Fruit fly (Drosophila melanogaster) whole organism, embryonic: ENCODE data around the gene CG10435.

ENCODE experiments used
- CG10274 ChIP-seq: fragments of 200-800 bp; sonication (Bioruptor generic); optimal IDR thresholded peaks from 3 replicates; lab custom pipeline; 2017; ENCODE audit warnings: missing biosample characterization, mild to moderate bottlenecking, missing genetic modification characterization
- CG10565 ChIP-seq: fragments of 200-800 bp; sonication (Bioruptor generic); optimal IDR thresholded peaks from 3 replicates; lab custom pipeline; 2016; ENCODE audit warnings: missing biosample characterization, mild to moderate bottlenecking, missing genetic modification characterization
- CG11695 ChIP-seq: fragments of 200-800 bp; sonication (Bioruptor generic); IDR thresholded peaks from 3 replicates; pipeline ENCODE4 v1.3.6; 2022; ENCODE audit warnings: missing biosample characterization, missing genetic modification characterization
- CG13424 ChIP-seq: fragments of 200-800 bp; sonication (Bioruptor generic); optimal IDR thresholded peaks from 2 replicates; lab custom pipeline; 2019; ENCODE audit warnings: missing biosample characterization, mild to moderate bottlenecking, missing genetic modification characterization, moderate library complexity
- CG14667 ChIP-seq: fragments of 200-800 bp; sonication (Bioruptor generic); IDR thresholded peaks from 2 replicates; pipeline ENCODE4 v1.3.6; 2022; ENCODE audit warnings: missing biosample characterization, missing genetic modification characterization
- CG14860 ChIP-seq: fragments of 200-800 bp; sonication (Bioruptor generic); IDR thresholded peaks from 3 replicates; pipeline ENCODE4 v1.3.6; 2022; ENCODE audit warnings: missing biosample characterization, missing genetic modification characterization; ENCODE audit not compliant: partially characterized antibody
- CG1647 ChIP-seq: fragments of 200-800 bp; sonication (Bioruptor generic); optimal IDR thresholded peaks from 3 replicates; lab custom pipeline; 2016; ENCODE audit warnings: missing biosample characterization, missing genetic modification characterization
- CG17361 ChIP-seq: fragments of 200-800 bp; sonication (Bioruptor generic); IDR thresholded peaks from 3 replicates; pipeline ENCODE4 v1.3.6; 2022; ENCODE audit warnings: missing biosample characterization, missing genetic modification characterization
- CG2120 ChIP-seq: fragments of 200-800 bp; sonication (Bioruptor generic); optimal IDR thresholded peaks from 3 replicates; lab custom pipeline; 2016; ENCODE audit warnings: missing biosample characterization, missing genetic modification characterization
- CG2712 ChIP-seq: fragments of 200-800 bp; optimal IDR thresholded peaks from 3 replicates; lab custom pipeline; 2019; ENCODE audit warnings: missing biosample characterization, mild to moderate bottlenecking, missing genetic modification characterization, moderate library complexity
- CG30403 ChIP-seq: fragments of 200-800 bp; sonication (Bioruptor generic); optimal IDR thresholded peaks from 3 replicates; lab custom pipeline; 2016; ENCODE audit warnings: missing biosample characterization, missing genetic modification characterization
- CG30431 ChIP-seq: fragments of 200-800 bp; sonication (Bioruptor generic); optimal IDR thresholded peaks from 2 replicates; lab custom pipeline; 2017; ENCODE audit warnings: missing biosample characterization, missing genetic modification characterization
- CG31365 ChIP-seq: fragments of 200-800 bp; sonication (Bioruptor generic); optimal IDR thresholded peaks from 2 replicates; lab custom pipeline; 2018; ENCODE audit warnings: missing biosample characterization, mild to moderate bottlenecking, missing genetic modification characterization
- CG3163 ChIP-seq: fragments of 200-800 bp; sonication (Bioruptor generic); optimal IDR thresholded peaks from 3 replicates; lab custom pipeline; 2016; ENCODE audit warnings: missing biosample characterization, missing genetic modification characterization
- CG32767 ChIP-seq: fragments of 200-800 bp; sonication (Bioruptor generic); IDR thresholded peaks from 2 replicates; pipeline ENCODE4 v1.3.6; 2022; ENCODE audit warnings: missing biosample characterization, missing genetic modification characterization
- CG32772 ChIP-seq: fragments of 200-800 bp; sonication (Bioruptor generic); IDR thresholded peaks from 2 replicates; pipeline ENCODE4 v1.3.6; 2022; ENCODE audit warnings: missing biosample characterization, missing genetic modification characterization
- CG33557 ChIP-seq: fragments of 200-800 bp; sonication (Bioruptor generic); optimal IDR thresholded peaks from 2 replicates; lab custom pipeline; 2019; ENCODE audit warnings: missing biosample characterization, mild to moderate bottlenecking, missing genetic modification characterization, moderate library complexity
- CG3838 ChIP-seq: fragments of 200-800 bp; sonication (Bioruptor generic); optimal IDR thresholded peaks from 3 replicates; lab custom pipeline; 2016; ENCODE audit warnings: missing biosample characterization, missing genetic modification characterization
- CG4617 ChIP-seq: fragments of 200-800 bp; sonication (Bioruptor generic); optimal IDR thresholded peaks from 3 replicates; lab custom pipeline; 2016; ENCODE audit warnings: missing biosample characterization, missing genetic modification characterization, borderline replicate concordance
- CG6791 ChIP-seq: fragments of 200-800 bp; sonication (Bioruptor generic); IDR thresholded peaks from 3 replicates; pipeline ENCODE4 v1.3.6; 2022; ENCODE audit warnings: missing biosample characterization, missing genetic modification characterization; ENCODE audit not compliant: partially characterized antibody
- CG7987 ChIP-seq: fragments of 200-800 bp; sonication (Bioruptor generic); optimal IDR thresholded peaks from 2 replicates; lab custom pipeline; 2018; ENCODE audit warnings: missing biosample characterization, mild to moderate bottlenecking, missing genetic modification characterization, moderate library complexity
- CG8765 ChIP-seq: fragments of 200-800 bp; sonication (Bioruptor generic); IDR thresholded peaks from 2 replicates; pipeline ENCODE4 v1.3.6; 2022; ENCODE audit warnings: missing biosample characterization, missing genetic modification characterization
- CG9609 ChIP-seq: fragments of 200-800 bp; sonication (Bioruptor generic); optimal IDR thresholded peaks from 3 replicates; lab custom pipeline; 2016; ENCODE audit warnings: missing biosample characterization, missing genetic modification characterization
- D19A ChIP-seq: fragments of 200-800 bp; optimal IDR thresholded peaks from 3 replicates; lab custom pipeline; 2019; ENCODE audit warnings: missing biosample characterization, mild to moderate bottlenecking, missing genetic modification characterization, moderate library complexity
- Dbx ChIP-seq: fragments of 200-800 bp; sonication (Bioruptor generic); IDR thresholded peaks from 3 replicates; pipeline ENCODE4 v1.3.6; 2022; ENCODE audit warnings: missing biosample characterization, missing genetic modification characterization
- Dip3 ChIP-seq: fragments of 200-800 bp; sonication (Bioruptor generic); optimal IDR thresholded peaks from 3 replicates; lab custom pipeline; 2016; ENCODE audit warnings: missing biosample characterization, missing genetic modification characterization
- Dref ChIP-seq: fragments of 200-800 bp; sonication (Bioruptor generic); IDR thresholded peaks from 2 replicates; pipeline ENCODE4 v1.3.6; 2022; ENCODE audit warnings: missing biosample characterization, missing genetic modification characterization
- ERR ChIP-seq: fragments of 200-800 bp; sonication (Bioruptor generic); optimal IDR thresholded peaks from 2 replicates; lab custom pipeline; 2016; ENCODE audit warnings: missing biosample characterization, missing genetic modification characterization
- Fer1 ChIP-seq: fragments of 200-800 bp; sonication (Bioruptor generic); optimal IDR thresholded peaks from 2 replicates; lab custom pipeline; 2017; ENCODE audit warnings: missing biosample characterization, mild to moderate bottlenecking, missing genetic modification characterization
- Hr39 ChIP-seq: fragments of >200 bp; optimal IDR thresholded peaks from 2 replicates; lab custom pipeline; 2017
- Hr78 ChIP-seq, 2 experiments: fragments of 200-800 bp in 1 of 2; fragments of >200 bp in 1 of 2; sonication (Bioruptor generic) in 1 of 2; optimal IDR thresholded peaks; 2 replicates each; lab custom pipeline; 2017 to 2019; ENCODE audit warnings: missing biosample characterization in 2 of 2, missing genetic modification characterization in 2 of 2, mild to moderate bottlenecking in 1 of 2, moderate library complexity in 1 of 2
- Mad ChIP-seq: fragments of 200-800 bp; sonication (Bioruptor generic); optimal IDR thresholded peaks from 2 replicates; lab custom pipeline; 2016; ENCODE audit warnings: missing biosample characterization, missing genetic modification characterization
- Sox102F ChIP-seq: fragments of 200-800 bp; sonication (Bioruptor generic); optimal IDR thresholded peaks from 2 replicates; lab custom pipeline; 2018; ENCODE audit warnings: missing biosample characterization, mild to moderate bottlenecking, missing genetic modification characterization, moderate library complexity
- ato ChIP-seq: fragments of 200-800 bp; sonication (Bioruptor generic); IDR thresholded peaks from 2 replicates; pipeline ENCODE4 v1.3.6; 2022; ENCODE audit warnings: missing biosample characterization, missing genetic modification characterization; ENCODE audit not compliant: partially characterized antibody
- corto ChIP-seq: fragments of 200-800 bp; sonication (Bioruptor generic); optimal IDR thresholded peaks from 2 replicates; lab custom pipeline; 2016; ENCODE audit warnings: missing biosample characterization, mild to moderate bottlenecking, missing genetic modification characterization, moderate library complexity
- croc ChIP-seq: fragments of 200-800 bp; sonication (Bioruptor generic); conservative IDR thresholded peaks from 3 replicates; pipeline ENCODE4 v1.3.6; 2022; ENCODE audit warnings: missing biosample characterization, missing genetic modification characterization
- dmrt11E ChIP-seq: fragments of 200-800 bp; sonication (Bioruptor generic); optimal IDR thresholded peaks from 3 replicates; lab custom pipeline; 2018; ENCODE audit warnings: missing biosample characterization, mild to moderate bottlenecking, missing genetic modification characterization, moderate library complexity
- ems ChIP-seq: fragments of 200-800 bp; sonication (Bioruptor generic); optimal IDR thresholded peaks from 3 replicates; lab custom pipeline; 2016; ENCODE audit warnings: missing biosample characterization, missing genetic modification characterization
- fd102C ChIP-seq: fragments of 200-800 bp; sonication (Bioruptor generic); optimal IDR thresholded peaks from 2 replicates; lab custom pipeline; 2018; ENCODE audit warnings: missing biosample characterization, mild to moderate bottlenecking, missing genetic modification characterization, moderate library complexity
- hth ChIP-seq: fragments of >200 bp; optimal IDR thresholded peaks from 2 replicates; lab custom pipeline; 2017; ENCODE audit warnings: inconsistent platforms
- insv ChIP-seq, 2 experiments: fragments of 200-800 bp; sonication (Bioruptor generic); optimal IDR thresholded peaks; 3 replicates each; lab custom pipeline; 2016 to 2018; ENCODE audit warnings: missing biosample characterization in 2 of 2, missing genetic modification characterization in 2 of 2
- ken ChIP-seq: fragments of 200-800 bp; sonication (Bioruptor generic); IDR thresholded peaks from 3 replicates; pipeline ENCODE4 v1.3.6; 2022; ENCODE audit warnings: missing biosample characterization, missing genetic modification characterization
- klu ChIP-seq: fragments of 200-800 bp; sonication (Bioruptor generic); IDR thresholded peaks from 2 replicates; pipeline ENCODE4 v1.3.6; 2022; ENCODE audit warnings: missing biosample characterization, missing genetic modification characterization
- kni ChIP-seq: fragments of 200-800 bp; sonication (Bioruptor generic); optimal IDR thresholded peaks from 3 replicates; lab custom pipeline; 2017; ENCODE audit warnings: mild to moderate bottlenecking, missing biosample characterization, missing genetic modification reagents, missing genetic modification characterization
- knrl ChIP-seq: fragments of 200-800 bp; sonication (Bioruptor generic); IDR thresholded peaks from 3 replicates; pipeline ENCODE4 v1.3.6; 2022; ENCODE audit warnings: missing biosample characterization, missing genetic modification characterization; ENCODE audit not compliant: partially characterized antibody
- pb ChIP-seq: fragments of 200-800 bp; sonication (Bioruptor generic); optimal IDR thresholded peaks from 3 replicates; lab custom pipeline; 2016; ENCODE audit warnings: missing biosample characterization, missing genetic modification characterization
- repo ChIP-seq: fragments of 200-800 bp; sonication (Bioruptor generic); optimal IDR thresholded peaks from 2 replicates; lab custom pipeline; 2016; ENCODE audit warnings: missing biosample characterization, missing genetic modification characterization
- sima ChIP-seq: fragments of 200-800 bp; sonication (Bioruptor generic); optimal IDR thresholded peaks from 2 replicates; lab custom pipeline; 2016; ENCODE audit warnings: missing biosample characterization, missing genetic modification characterization
- tio ChIP-seq: fragments of 200-800 bp; sonication (Bioruptor generic); optimal IDR thresholded peaks from 2 replicates; lab custom pipeline; 2017; ENCODE audit warnings: missing biosample characterization, missing genetic modification characterization, inconsistent platforms
- yki ChIP-seq: fragments of >200 bp; optimal IDR thresholded peaks from 3 replicates; lab custom pipeline; 2018

Gene CG10435

dm6 chr3R:8001074-8001669, 11.8 kb downstream of the CG10435 start, which contains the start of the genes Kmn2 and CG2698 (continued):
- TF ChIP-seq klu (GFP tag; lab: Robert Waterston, UW) (peak; percentile 96), dmrt11E (tag; lab: Kevin White, UChicago) (peak; percentile 94), tio (peak; percentile 95), Dip3 (GFP tag; lab: Kevin White, UChicago) (peak; percentile 80), CG4617 (GFP tag; lab: Kevin White, UChicago) (peak; percentile 89), CG2120 (GFP tag; lab: Kevin White, UChicago) (peak; percentile 95), CG6791 (GFP tag; lab: Robert Waterston, UW) (peak; percentile 38; the same call in 1 of the 3 replicates), CG14667 (GFP tag; lab: Robert Waterston, UW) (peak; percentile 98), CG30403 (GFP tag; lab: Kevin White, UChicago) (peak; percentile 97), Hr39 (lab: Kevin White, UChicago) (no peak), CG17361 (GFP tag; lab: Robert Waterston, UW) (peak; percentile 97), CG11695 (GFP tag; lab: Robert Waterston, UW) (peak; percentile 95), pb (GFP tag; lab: Kevin White, UChicago) (peak; percentile 61), CG9609 (GFP tag; lab: Kevin White, UChicago) (peak; percentile 55), CG2712 (tag; lab: Kevin White, UChicago) (peak; percentile 95), CG31365 (tag; lab: Kevin White, UChicago) (peak; percentile 70), CG10565 (GFP tag; lab: Kevin White, UChicago) (peak; percentile 77), CG1647 (GFP tag; lab: Kevin White, UChicago) (peak; percentile 79), knrl (peak; percentile 55; the same call in 2 of the 3 replicates), corto (peak; percentile 84), insv (GFP tag; optimal IDR thresholded peaks at IDR 0.05; lab: Kevin White, UChicago) (peak in 1 of 2 experiments; percentile 72), CG32772 (GFP tag; lab: Robert Waterston, UW) (peak; percentile 98), ken (GFP tag; lab: Robert Waterston, UW) (peak; percentile 97), hth (lab: Kevin White, UChicago) (no peak), CG13424 (tag; lab: Kevin White, UChicago) (peak; percentile 95), repo (GFP tag; lab: Kevin White, UChicago) (peak; percentile 67), Dref (GFP tag; lab: Robert Waterston, UW) (peak; percentile 44), CG32767 (GFP tag; lab: Robert Waterston, UW) (peak; percentile 97), sima (GFP tag; lab: Kevin White, UChicago) (peak; percentile 5), CG8765 (GFP tag; lab: Robert Waterston, UW) (peak; percentile 97), D19A (tag; lab: Kevin White, UChicago) (peak; percentile 90), Hr78 (GFP tag; optimal IDR thresholded peaks at IDR 0.05; lab: Kevin White, UChicago) (peak in 1 of 2 experiments; percentile 67), ems (peak; percentile 84), fd102C (GFP tag; lab: Kevin White, UChicago) (peak; percentile 72), CG3838 (GFP tag; lab: Kevin White, UChicago) (peak; percentile 65), croc (GFP tag; lab: Robert Waterston, UW) (peak; percentile 97), kni (peak; percentile 87), Mad (GFP tag; lab: Kevin White, UChicago) (peak; percentile 90), Sox102F (GFP tag; lab: Kevin White, UChicago) (peak; percentile 94), ERR (peak; percentile 14), Dbx (GFP tag; lab: Robert Waterston, UW) (peak; percentile 98), CG14860 (GFP tag; lab: Robert Waterston, UW) (peak; percentile 25; the same call in 1 of the 3 replicates), CG10274 (peak; percentile 68), ato (GFP tag; lab: Robert Waterston, UW) (no peak), yki (no peak), Fer1 (GFP tag; lab: Kevin White, UChicago) (peak; percentile 96), CG33557 (GFP tag; lab: Kevin White, UChicago) (peak; percentile 91), CG7987 (peak; percentile 85), CG30431 (GFP tag; lab: Kevin White, UChicago) (peak; percentile 91), CG3163 (GFP tag; lab: Kevin White, UChicago) (peak; percentile 46)
